Worm (Caenorhabditis elegans) whole organism, L1 larva: Measurements from ENCODE around the gene idpc-4.

Experiments used
- C34B4.2 ChIP-seq: sonication (generic microtip); optimal IDR thresholded peaks from 2 replicates; lab custom pipeline; 2017; ENCODE audit warnings: mild to moderate bottlenecking, missing genetic modification characterization, missing compliant biosample characterization
- aha-1 ChIP-seq: fragments of 150-350 bp; optimal IDR thresholded peaks from 2 replicates; lab custom pipeline; 2014; ENCODE audit warnings: missing biosample characterization, missing genetic modification characterization
- alr-1 ChIP-seq: fragments of 200-800 bp; sonication (Bioruptor generic); optimal IDR thresholded peaks from 2 replicates; lab custom pipeline; 2018; ENCODE audit warnings: borderline replicate concordance, mild to moderate bottlenecking, missing genetic modification characterization, missing compliant biosample characterization
- ama-1 ChIP-seq: fragments of 150-350 bp; optimal IDR thresholded peaks from 2 replicates; lab custom pipeline; 2014
- blmp-1 ChIP-seq: fragments of 150-350 bp; optimal IDR thresholded peaks from 2 replicates; lab custom pipeline; 2014; ENCODE audit warnings: missing biosample characterization, missing genetic modification characterization
- ceh-8 ChIP-seq: fragments of 200-800 bp; sonication (Bioruptor generic); optimal IDR thresholded peaks from 2 replicates; lab custom pipeline; 2018; ENCODE audit warnings: mild to moderate bottlenecking, missing genetic modification characterization, moderate library complexity, missing compliant biosample characterization
- ceh-88 ChIP-seq: fragments of 200-800 bp; sonication (Bioruptor generic); IDR thresholded peaks from 2 replicates; pipeline ENCODE4 v1.3.6; 2022; ENCODE audit warnings: missing genetic modification characterization, missing compliant biosample characterization
- ceh-90 ChIP-seq: sonication (generic microtip); optimal IDR thresholded peaks from 2 replicates; lab custom pipeline; 2016; ENCODE audit warnings: missing genetic modification characterization, missing compliant biosample characterization
- ces-1 ChIP-seq: fragments of 150-350 bp; optimal IDR thresholded peaks from 2 replicates; lab custom pipeline; 2014; ENCODE audit warnings: missing biosample characterization, missing genetic modification reagents, missing genetic modification characterization
- egl-13 ChIP-seq: sonication (generic microtip); optimal IDR thresholded peaks from 2 replicates; lab custom pipeline; 2016; ENCODE audit warnings: missing genotype, missing genetic modification reagents, missing genetic modification characterization, missing compliant biosample characterization
- elt-2 ChIP-seq: sonication (generic microtip); optimal IDR thresholded peaks from 2 replicates; lab custom pipeline; 2016; ENCODE audit warnings: missing genetic modification characterization, mild to moderate bottlenecking, inconsistent platforms, missing compliant biosample characterization, missing genetic modification reagents
- elt-3 ChIP-seq, 6 experiments: fragments of 150-350 bp in 1 of 6; sonication (generic microtip); optimal IDR thresholded peaks; 2 replicates each; lab custom pipeline; 2017 to 2018; ENCODE audit warnings: missing biosample characterization in 6 of 6, missing genetic modification characterization in 6 of 6, inconsistent platforms in 1 of 6
- fkh-10 ChIP-seq: sonication (generic microtip); optimal IDR thresholded peaks from 2 replicates; lab custom pipeline; 2017; ENCODE audit warnings: missing biosample characterization, missing genetic modification reagents, missing genetic modification characterization
- fkh-4 ChIP-seq: sonication (generic microtip); optimal IDR thresholded peaks from 2 replicates; lab custom pipeline; 2016; ENCODE audit warnings: missing compliant biosample characterization, missing genetic modification characterization, borderline replicate concordance
- fkh-8 ChIP-seq: sonication (generic microtip); optimal IDR thresholded peaks from 2 replicates; lab custom pipeline; 2016; ENCODE audit warnings: mild to moderate bottlenecking, missing genetic modification characterization, missing compliant biosample characterization
- irx-1 ChIP-seq: sonication (generic microtip); optimal IDR thresholded peaks from 2 replicates; lab custom pipeline; 2016; ENCODE audit warnings: missing genetic modification characterization, missing compliant biosample characterization
- isw-1 ChIP-seq: fragments of 200-800 bp; sonication (Bioruptor generic); IDR thresholded peaks from 2 replicates; pipeline ENCODE4 v1.3.6; 2022; ENCODE audit warnings: missing genetic modification characterization, missing compliant biosample characterization
- jun-1 ChIP-seq: fragments of 150-350 bp; optimal IDR thresholded peaks from 2 replicates; lab custom pipeline; 2014; ENCODE audit warnings: missing biosample characterization, missing genetic modification reagents, missing genetic modification characterization
- lin-14 ChIP-seq: fragments of 200-800 bp; sonication (Bioruptor generic); optimal IDR thresholded peaks from 2 replicates; lab custom pipeline; 2018; ENCODE audit warnings: mild to moderate bottlenecking, missing genetic modification characterization, moderate library complexity, missing compliant biosample characterization
- lin-15B ChIP-seq: fragments of 150-350 bp; sonication (generic microtip); optimal IDR thresholded peaks from 3 replicates; lab custom pipeline; 2014; ENCODE audit warnings: missing biosample characterization, missing genetic modification characterization
- lin-35 ChIP-seq, 2 experiments: fragments of 150-350 bp; optimal IDR thresholded peaks; 2 replicates each; lab custom pipeline; 2014; ENCODE audit warnings: missing biosample characterization in 2 of 2, missing genetic modification characterization in 2 of 2, missing genetic modification reagents in 2 of 2
- lin-39 ChIP-seq: fragments of 150-350 bp; optimal IDR thresholded peaks from 2 replicates; lab custom pipeline; 2014; ENCODE audit warnings: missing biosample characterization, missing genetic modification reagents, missing genetic modification characterization
- lsy-2 ChIP-seq, 2 experiments: fragments of 150-350 bp; optimal IDR thresholded peaks; 2 replicates each; lab custom pipeline; 2014; ENCODE audit warnings: missing biosample characterization in 2 of 2, missing genetic modification characterization in 2 of 2
- mef-2 ChIP-seq: fragments of 150-350 bp; optimal IDR thresholded peaks from 2 replicates; lab custom pipeline; 2014; ENCODE audit warnings: missing biosample characterization, missing genetic modification characterization
- mep-1 ChIP-seq: fragments of 150-350 bp; optimal IDR thresholded peaks from 2 replicates; lab custom pipeline; 2014; ENCODE audit warnings: missing biosample characterization, missing genetic modification characterization
- nhr-12 ChIP-seq: sonication (generic microtip); optimal IDR thresholded peaks from 2 replicates; lab custom pipeline; 2017; ENCODE audit warnings: missing biosample characterization, missing genetic modification characterization
- nhr-20 ChIP-seq: sonication (generic microtip); optimal IDR thresholded peaks from 2 replicates; lab custom pipeline; 2016; ENCODE audit warnings: mild to moderate bottlenecking, missing genetic modification characterization, missing compliant biosample characterization
- nhr-47 ChIP-seq: sonication (generic microtip); optimal IDR thresholded peaks from 2 replicates; lab custom pipeline; 2016; ENCODE audit warnings: mild to moderate bottlenecking, missing genetic modification characterization, moderate library complexity, missing compliant biosample characterization
- nhr-71 ChIP-seq: sonication (generic microtip); optimal IDR thresholded peaks from 2 replicates; lab custom pipeline; 2016; ENCODE audit warnings: mild to moderate bottlenecking, missing genetic modification characterization, moderate library complexity, missing compliant biosample characterization
- nhr-77 ChIP-seq: fragments of 150-350 bp; optimal IDR thresholded peaks from 2 replicates; lab custom pipeline; 2014; ENCODE audit warnings: missing biosample characterization, missing genetic modification characterization
- nhr-85 ChIP-seq: sonication (generic microtip); peaks from one replicate; lab custom pipeline; 2016; ENCODE audit warnings: missing genetic modification characterization, inconsistent platforms, missing compliant biosample characterization
- nhr-90 ChIP-seq: sonication (generic microtip); optimal IDR thresholded peaks from 2 replicates; lab custom pipeline; 2016; ENCODE audit warnings: mild to moderate bottlenecking, missing genetic modification characterization, missing compliant biosample characterization; ENCODE audit not compliant: poor library complexity
- pag-3 ChIP-seq: sonication (generic microtip); optimal IDR thresholded peaks from 2 replicates; lab custom pipeline; 2017; ENCODE audit warnings: missing genetic modification characterization, mild to moderate bottlenecking, missing compliant biosample characterization, antibody characterized with exemption, borderline replicate concordance; ENCODE audit not compliant: insufficient read depth
- rnt-1 ChIP-seq: sonication (generic microtip); optimal IDR thresholded peaks from 2 replicates; lab custom pipeline; 2016; ENCODE audit warnings: mild to moderate bottlenecking, missing genetic modification characterization, moderate library complexity, missing compliant biosample characterization
- snu-23 ChIP-seq: sonication (generic microtip); optimal IDR thresholded peaks from 2 replicates; lab custom pipeline; 2016; ENCODE audit warnings: missing genetic modification characterization, missing compliant biosample characterization
- sox-4 ChIP-seq: sonication (generic microtip); optimal IDR thresholded peaks from 2 replicates; lab custom pipeline; 2016; ENCODE audit warnings: missing genetic modification characterization, missing compliant biosample characterization
- tbx-2 ChIP-seq: sonication (generic microtip); optimal IDR thresholded peaks from 2 replicates; lab custom pipeline; 2016; ENCODE audit warnings: missing genetic modification characterization, missing compliant biosample characterization
- unc-130 ChIP-seq: fragments of 150-350 bp; optimal IDR thresholded peaks from 2 replicates; lab custom pipeline; 2017; ENCODE audit warnings: missing biosample characterization, missing genetic modification characterization, inconsistent platforms
- unc-30 ChIP-seq: sonication (generic microtip); optimal IDR thresholded peaks from 2 replicates; lab custom pipeline; 2017; ENCODE audit warnings: missing biosample characterization, missing genetic modification characterization
- unc-86 ChIP-seq: sonication (generic microtip); optimal IDR thresholded peaks from 2 replicates; lab custom pipeline; 2016; ENCODE audit warnings: missing genetic modification characterization, missing compliant biosample characterization
- unc-98 ChIP-seq: fragments of 200-800 bp; sonication (Bioruptor generic); IDR thresholded peaks from 2 replicates; pipeline ENCODE4 v1.3.6; 2022; ENCODE audit warnings: missing genetic modification characterization, missing compliant biosample characterization
- xbp-1 ChIP-seq: sonication (generic microtip); optimal IDR thresholded peaks from 2 replicates; lab custom pipeline; 2016; ENCODE audit warnings: missing genetic modification characterization, missing compliant biosample characterization
- zag-1 ChIP-seq: fragments of 150-350 bp; optimal IDR thresholded peaks from 2 replicates; lab custom pipeline; 2014; ENCODE audit warnings: missing biosample characterization, missing genetic modification characterization
- zip-4 ChIP-seq: fragments of 200-800 bp; sonication (Bioruptor generic); optimal IDR thresholded peaks from 2 replicates; lab custom pipeline; 2018; ENCODE audit warnings: mild to moderate bottlenecking, missing genetic modification characterization, moderate library complexity, missing compliant biosample characterization
- ztf-11 ChIP-seq, 2 experiments: sonication (generic microtip); optimal IDR thresholded peaks; 2 replicates each; lab custom pipeline; 2016 to 2017; ENCODE audit warnings: missing genetic modification characterization in 2 of 2, missing biosample characterization in 1 of 2, missing compliant biosample characterization in 1 of 2

Gene idpc-4

ce11 chrV:9588574-9588973, 36.6 kb upstream of the idpc-4 start:
- TF ChIP-seq blmp-1: peak; percentile 68
- TF ChIP-seq fkh-10 (GFP tag; lab: Kevin White, UChicago): no peak
- peak; percentile 34 for TF ChIP-seq snu-23 (GFP tag; lab: Kevin White, UChicago)
- TF ChIP-seq lsy-2 (tag; optimal IDR thresholded peaks at IDR 0.05; lab: Kevin White, UChicago): no peak
- peak; percentile 16 for TF ChIP-seq mep-1 (tag; lab: Kevin White, UChicago)
- TF ChIP-seq nhr-20 (tag; lab: Kevin White, UChicago): peak; percentile 22
- no peak for TF ChIP-seq unc-98
- TF ChIP-seq nhr-77 (tag; lab: Kevin White, UChicago): no peak
- peak in 2 of 6 experiments; percentile 40 to 41 for TF ChIP-seq elt-3 (tag; optimal IDR thresholded peaks at IDR 0.05; lab: Kevin White, UChicago)
- peak; percentile 5 for TF ChIP-seq nhr-71
- TF ChIP-seq lin-14 (GFP tag; lab: Kevin White, UChicago): peak; percentile 57
- TF ChIP-seq unc-86 (tag; lab: Kevin White, UChicago): no peak
- TF ChIP-seq jun-1: no peak
- peak; percentile 68 for TF ChIP-seq nhr-85
- TF ChIP-seq ceh-88 (GFP tag; lab: Robert Waterston, UW): no peak
- TF ChIP-seq, all 84 proteins: peak for 8

DNA sequence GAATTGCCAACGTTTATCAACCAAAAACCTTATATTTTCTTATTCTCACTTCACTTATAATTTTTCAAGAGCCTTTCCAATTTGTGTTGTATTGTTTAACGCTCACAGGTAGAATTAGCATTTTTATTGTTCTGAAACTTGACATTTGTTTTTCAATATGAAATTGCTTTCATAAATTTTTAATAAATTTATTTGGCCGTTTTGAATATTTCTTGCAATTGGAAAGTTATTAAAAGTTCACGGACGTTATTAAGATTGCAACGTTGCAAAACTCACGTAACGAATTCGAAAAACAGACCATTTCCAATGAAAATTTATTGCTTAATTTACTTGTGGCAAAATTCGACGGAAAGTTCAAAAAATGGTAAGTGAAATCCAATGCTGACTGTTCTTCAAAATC, 34.9 kb upstream of the idpc-4 start, which contains the start of gene K09G1.2:
Gene K09G1.2, plus strand, starts transcription at position 301 of the 400 bp plus-strand sequence.
- TF ChIP-seq nhr-47 (tag; lab: Kevin White, UChicago): no peak
- TF ChIP-seq fkh-4: no peak
- no peak for TF ChIP-seq ceh-88 (GFP tag; lab: Robert Waterston, UW)
- no peak for TF ChIP-seq nhr-12 (tag; lab: Kevin White, UChicago)
- no peak for TF ChIP-seq elt-2 (tag; lab: Kevin White, UChicago)
- TF ChIP-seq ces-1 (GFP tag; lab: Kevin White, UChicago): no peak
- TF ChIP-seq lin-35 (GFP tag; optimal IDR thresholded peaks at IDR 0.05; lab: Kevin White, UChicago): no peak
- no peak for TF ChIP-seq alr-1 (tag; lab: Kevin White, UChicago)
- no peak for TF ChIP-seq mef-2
- TF ChIP-seq lin-39 (tag; lab: Kevin White, UChicago): no peak
- TF ChIP-seq nhr-90: no peak
- no peak for TF ChIP-seq zag-1 (tag; lab: Kevin White, UChicago)

ce11 chrV:9608256-9608655, 17.0 kb upstream of the idpc-4 start, which contains the start of gene dop-2:
TSS of gene dop-2 (plus strand) at chrV:9608556.
- no peak for TF ChIP-seq pag-3 (tag; lab: Kevin White, UChicago)
- TF ChIP-seq C34B4.2 (tag; lab: Kevin White, UChicago): no peak
- no peak for TF ChIP-seq unc-30 (tag; lab: Kevin White, UChicago)
- no peak for TF ChIP-seq isw-1 (GFP tag; lab: Robert Waterston, UW)
- no peak for TF ChIP-seq lin-14 (GFP tag; lab: Kevin White, UChicago)
- TF ChIP-seq fkh-8 (tag; lab: Kevin White, UChicago): no peak
- no peak for TF ChIP-seq egl-13 (tag; lab: Kevin White, UChicago)
- TF ChIP-seq tbx-2: no peak
- no peak for TF ChIP-seq jun-1
- TF ChIP-seq ceh-8 (GFP tag; lab: Kevin White, UChicago): no peak
- TF ChIP-seq lin-15B (tag; lab: Kevin White, UChicago): no peak
- TF ChIP-seq unc-86 (tag; lab: Kevin White, UChicago): no peak
- no peak for TF ChIP-seq irx-1 (tag; lab: Kevin White, UChicago)
- TF ChIP-seq, all 84 proteins: peak for 0

- TF ChIP-seq lin-14 (GFP tag; lab: Kevin White, UChicago) (no peak), mef-2 (no peak), zip-4 (GFP tag; lab: Kevin White, UChicago) (no peak), aha-1 (tag; lab: Kevin White, UChicago) (no peak), lin-35 (GFP tag; optimal IDR thresholded peaks at IDR 0.05; lab: Kevin White, UChicago) (no peak), unc-30 (tag; lab: Kevin White, UChicago) (no peak), ama-1 (lab: Kevin White, UChicago) (no peak), elt-2 (tag; lab: Kevin White, UChicago) (no peak), lsy-2 (tag; optimal IDR thresholded peaks at IDR 0.05; lab: Kevin White, UChicago) (no peak), isw-1 (GFP tag; lab: Robert Waterston, UW) (no peak), unc-130 (no peak), ceh-90 (tag; lab: Kevin White, UChicago) (no peak), ztf-11 (tag; optimal IDR thresholded peaks at IDR 0.05; lab: Kevin White, UChicago) (no peak), lin-39 (tag; lab: Kevin White, UChicago) (no peak), xbp-1 (no peak), rnt-1 (no peak), sox-4 (no peak), egl-13 (tag; lab: Kevin White, UChicago) (no peak), lin-15B (tag; lab: Kevin White, UChicago) (no peak)
These were observed 16.0 kb upstream of the idpc-4 start for ce11 chrV:9609217-9609616.
